4 worm cellular contexts compared by ENCODE assay signal in the genomic region with DNA sequence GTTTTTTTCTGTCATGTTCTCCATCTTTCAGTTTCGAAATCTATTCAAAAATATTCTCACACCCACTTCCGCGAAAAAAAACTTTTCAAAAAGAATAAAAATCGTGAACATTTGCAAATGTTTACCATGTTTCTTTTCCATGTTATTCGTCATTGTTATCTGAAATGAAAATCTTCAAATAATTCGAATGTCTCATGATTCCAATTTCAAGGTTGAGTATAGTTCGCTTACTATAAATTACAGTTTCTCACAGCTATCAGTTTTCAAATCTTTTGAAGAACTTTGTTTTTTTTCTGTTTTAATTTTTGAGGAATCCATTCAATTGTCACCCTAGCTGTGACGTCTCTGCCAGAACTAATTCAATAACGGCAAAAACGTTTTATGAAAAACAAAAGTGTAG.
A peak's percentile ranks its signal among the peaks of the same experiment; 100 is the strongest.
TF ChIP-seq lines count a peak whose summit lies in the region.

No protein-coding gene starts in this region.

TF ChIP-seq in whole organism, L1 larva, 84 proteins besides CTCF, POLR2A, EP300 and RAD21:
- TF ChIP-seq lin-14 (GFP tag; optimal IDR thresholded peaks at IDR 0.05; lab: Kevin White, UChicago) (peak; percentile 53), nhr-71 (tag; optimal IDR thresholded peaks at IDR 0.05; lab: Kevin White, UChicago) (peak; percentile 13), lin-39 (tag; optimal IDR thresholded peaks at IDR 0.05; lab: Kevin White, UChicago) (no peak), nhr-28 (tag; optimal IDR thresholded peaks at IDR 0.05; lab: Kevin White, UChicago) (no peak), nhr-20 (tag; optimal IDR thresholded peaks at IDR 0.05; lab: Kevin White, UChicago) (peak; percentile 50), jun-1 (tag; optimal IDR thresholded peaks at IDR 0.05; lab: Kevin White, UChicago) (no peak), nhr-84 (tag; optimal IDR thresholded peaks at IDR 0.05; lab: Kevin White, UChicago) (no peak), Y116A8C.19 (tag; optimal IDR thresholded peaks at IDR 0.05; lab: Kevin White, UChicago; ENCODE audit: borderline replicate concordance) (no peak), nhr-85 (tag; lab: Kevin White, UChicago) (peak; percentile 91)
TF ChIP-seq in whole organism, L1 larva: peak in this region for 4.

TF ChIP-seq in whole organism, L2 larva, 48 proteins besides CTCF, POLR2A, EP300 and RAD21:
- TF ChIP-seq lin-11 (tag; optimal IDR thresholded peaks at IDR 0.05; lab: Kevin White, UChicago) (no peak), nhr-25 (tag; optimal IDR thresholded peaks at IDR 0.05; lab: Kevin White, UChicago) (peak; percentile 79), ztf-1 (GFP tag; conservative IDR thresholded peaks at IDR 0.05; lab: Robert Waterston, UW) (no peak), nhr-10 (tag; optimal IDR thresholded peaks at IDR 0.05; lab: Kevin White, UChicago) (no peak), mab-5 (tag; optimal IDR thresholded peaks at IDR 0.05; lab: Kevin White, UChicago) (no peak), F13H6.1 (tag; optimal IDR thresholded peaks at IDR 0.05; lab: Kevin White, UChicago) (no peak), ceh-16 (tag; optimal IDR thresholded peaks at IDR 0.05; lab: Kevin White, UChicago) (peak; percentile 54), unc-62 (GFP tag; optimal IDR thresholded peaks at IDR 0.05; lab: Kevin White, UChicago) (no peak), crh-2 (tag; optimal IDR thresholded peaks at IDR 0.05; lab: Kevin White, UChicago) (peak; percentile 15), ceh-82 (tag; optimal IDR thresholded peaks at IDR 0.05; lab: Kevin White, UChicago) (no peak), lin-13 (GFP tag; optimal IDR thresholded peaks at IDR 0.05; lab: Kevin White, UChicago) (no peak), sma-9 (GFP tag; optimal IDR thresholded peaks at IDR 0.05; lab: Kevin White, UChicago) (no peak), sma-9 (tag; optimal IDR thresholded peaks at IDR 0.05; lab: Kevin White, UChicago) (no peak), gmeb-1 (tag; optimal IDR thresholded peaks at IDR 0.05; lab: Kevin White, UChicago) (no peak), zag-1 (tag; optimal IDR thresholded peaks at IDR 0.05; lab: Kevin White, UChicago) (no peak), nhr-12 (tag; optimal IDR thresholded peaks at IDR 0.05; lab: Kevin White, UChicago) (no peak), C34F6.9 (tag; optimal IDR thresholded peaks at IDR 0.05; lab: Kevin White, UChicago) (no peak), nhr-11 (tag; optimal IDR thresholded peaks at IDR 0.05; lab: Kevin White, UChicago) (no peak), nhr-237 (tag; optimal IDR thresholded peaks at IDR 0.05; lab: Kevin White, UChicago) (no peak), sma-3 (GFP tag; optimal IDR thresholded peaks at IDR 0.05; lab: Kevin White, UChicago) (no peak)

TF ChIP-seq in whole organism, L3 larva, 47 proteins besides CTCF, POLR2A, EP300 and RAD21:
- no peak for TF ChIP-seq nhr-67 (tag; optimal IDR thresholded peaks at IDR 0.05; lab: Kevin White, UChicago)
- TF ChIP-seq elt-2 (tag; optimal IDR thresholded peaks at IDR 0.05; lab: Kevin White, UChicago): no peak
- TF ChIP-seq nhr-25 (tag; optimal IDR thresholded peaks at IDR 0.05; lab: Kevin White, UChicago): peak; percentile 52
- no peak for TF ChIP-seq ceh-16 (tag; optimal IDR thresholded peaks at IDR 0.05; lab: Kevin White, UChicago)
- peak; percentile 93 for TF ChIP-seq elt-1 (tag; optimal IDR thresholded peaks at IDR 0.05; lab: Kevin White, UChicago)

TF ChIP-seq in whole organism, L4 larva, 104 proteins besides CTCF, POLR2A, EP300 and RAD21:
- TF ChIP-seq mdt-29 (GFP tag; IDR thresholded peaks at IDR 0.05; lab: Robert Waterston, UW) (no peak), nhr-11 (tag; optimal IDR thresholded peaks at IDR 0.05; lab: Kevin White, UChicago) (no peak), nhr-48 (tag; optimal IDR thresholded peaks at IDR 0.05; lab: Kevin White, UChicago) (no peak), T26A8.4 (GFP tag; IDR thresholded peaks at IDR 0.05; lab: Robert Waterston, UW) (no peak), T20F7.1 (GFP tag; optimal IDR thresholded peaks at IDR 0.05; lab: Kevin White, UChicago) (no peak), jun-1 (tag; optimal IDR thresholded peaks at IDR 0.05; lab: Kevin White, UChicago) (no peak), lim-7 (GFP tag; IDR thresholded peaks at IDR 0.05; lab: Robert Waterston, UW) (no peak), mep-1 (tag; optimal IDR thresholded peaks at IDR 0.05; lab: Kevin White, UChicago) (no peak), unc-39 (tag; optimal IDR thresholded peaks at IDR 0.05; lab: Kevin White, UChicago) (no peak), aha-1 (tag; lab: Kevin White, UChicago) (peak; percentile 86), daf-19 (GFP tag; conservative IDR thresholded peaks at IDR 0.05; lab: Robert Waterston, UW) (no peak), sdz-12 (GFP tag; optimal IDR thresholded peaks at IDR 0.05; lab: Kevin White, UChicago) (no peak), Y105C5A.15 (GFP tag; IDR thresholded peaks at IDR 0.05; lab: Robert Waterston, UW) (no peak), unc-62 (GFP tag; optimal IDR thresholded peaks at IDR 0.05 in 1 of 2; lab: Kevin White, UChicago) (peak in 1 of 2 experiments; percentile 32), unc-62 (tag; optimal IDR thresholded peaks at IDR 0.05; lab: Kevin White, UChicago) (no peak), lin-1 (GFP tag; IDR thresholded peaks at IDR 0.05; lab: Robert Waterston, UW) (no peak)
TF ChIP-seq in whole organism, L4 larva: peak in this region for 2.

Comparison
In these comparisons a context has a peak if more than half of its experiments do, and no peak if none do; other contexts are left out.
1. Of the 29 proteins assayed by ChIP-seq in both whole organism, L4 larva and whole organism, L1 larva: peak only in whole organism, L4 larva: aha-1; only in whole organism, L1 larva: none; in both: none; in neither: 27; mixed calls (peak in some experiments, not most) for 1.